Fruit fly (Drosophila melanogaster): ENCODE measurements around the gene Manf.
A peak's percentile ranks its signal among the peaks of the same experiment; 100 is the strongest.

Manf gene

dm6 chr3R:16347626-16348264 is 1.5 kb upstream of the Manf start:
- no peak for TF ChIP-seq psq (GFP tag; optimal IDR thresholded peaks at IDR 0.05)
- no peak for TF ChIP-seq Mio (GFP tag; optimal IDR thresholded peaks at IDR 0.05)
- no peak for TF ChIP-seq tai (GFP tag; optimal IDR thresholded peaks at IDR 0.05)
- TF ChIP-seq CG32264 (GFP tag; optimal IDR thresholded peaks at IDR 0.05) = no peak
- TF ChIP-seq Hnf4 (GFP tag; optimal IDR thresholded peaks at IDR 0.05) = no peak
- TF ChIP-seq brk (GFP tag; optimal IDR thresholded peaks at IDR 0.05) = no peak
- no peak for TF ChIP-seq dl (GFP tag; optimal IDR thresholded peaks at IDR 0.05; ENCODE audit: insufficient read depth in 1 of 2, partially characterized antibody in 2 of 2)
- no peak for TF ChIP-seq Sp1 (GFP tag; optimal IDR thresholded peaks at IDR 0.05)
- TF ChIP-seq lola (GFP tag; optimal IDR thresholded peaks at IDR 0.05) = no peak
- TF ChIP-seq ey (GFP tag; optimal IDR thresholded peaks at IDR 0.05) = no peak
- TF ChIP-seq OdsH (GFP tag; optimal IDR thresholded peaks at IDR 0.05) = no peak

dm6 chr3R:16348289-16348688 is 915 bp upstream of the Manf start:
- TF ChIP-seq Hnf4 (GFP tag; optimal IDR thresholded peaks at IDR 0.05) (no peak), N (GFP tag; optimal IDR thresholded peaks at IDR 0.05) (no peak), Abd-B (GFP tag; optimal IDR thresholded peaks at IDR 0.05) (no peak), HLH106 (tag; optimal IDR thresholded peaks at IDR 0.05) (no peak), Vsx2 (GFP tag; optimal IDR thresholded peaks at IDR 0.05; ENCODE audit: partially characterized antibody) (no peak), Hr83 (GFP tag; optimal IDR thresholded peaks at IDR 0.05; ENCODE audit: poor library complexity, severe bottlenecking) (no peak), Hr78 (GFP tag; optimal IDR thresholded peaks at IDR 0.05) (no peak), h (GFP tag; optimal IDR thresholded peaks at IDR 0.05) (no peak)

- TF ChIP-seq Dfd (GFP tag; optimal IDR thresholded peaks at IDR 0.05) (no peak), tai (GFP tag; optimal IDR thresholded peaks at IDR 0.05) (no peak), Hr78 (GFP tag; optimal IDR thresholded peaks at IDR 0.05) (no peak), Sp1 (GFP tag; optimal IDR thresholded peaks at IDR 0.05) (no peak), h (GFP tag; optimal IDR thresholded peaks at IDR 0.05) (no peak), Myc (optimal IDR thresholded peaks at IDR 0.05) (no peak), OdsH (GFP tag; optimal IDR thresholded peaks at IDR 0.05) (no peak), usp (GFP tag; optimal IDR thresholded peaks at IDR 0.05) (no peak), woc (GFP tag; optimal IDR thresholded peaks at IDR 0.05) (no peak), N (GFP tag; optimal IDR thresholded peaks at IDR 0.05) (no peak), lola (GFP tag; optimal IDR thresholded peaks at IDR 0.05) (no peak), brk (GFP tag; optimal IDR thresholded peaks at IDR 0.05) (no peak), Rel (GFP tag; optimal IDR thresholded peaks at IDR 0.05) (no peak), Rel (tag; optimal IDR thresholded peaks at IDR 0.05) (no peak), br (GFP tag; optimal IDR thresholded peaks at IDR 0.05) (no peak)
Observed at dm6 chr3R:16350400-16350799, 1.2 kb downstream of the Manf start.

- TF ChIP-seq fru (GFP tag; optimal IDR thresholded peaks at IDR 0.05) (no peak), Myc (optimal IDR thresholded peaks at IDR 0.05) (peak; percentile 21)
Observed at dm6 chr3R:16351044-16351443, 1.8 kb downstream of the Manf start.

dm6 chr3R:16352039-16352438 is 2.8 kb downstream of the Manf start:
- TF ChIP-seq rgr (GFP tag; optimal IDR thresholded peaks at IDR 0.05) (no peak), jim (GFP tag; optimal IDR thresholded peaks at IDR 0.05) (no peak), dl (GFP tag; optimal IDR thresholded peaks at IDR 0.05; ENCODE audit: insufficient read depth in 1 of 2, partially characterized antibody in 2 of 2) (no peak), fru (GFP tag; optimal IDR thresholded peaks at IDR 0.05) (no peak), psq (GFP tag; optimal IDR thresholded peaks at IDR 0.05) (no peak), sv (GFP tag; optimal IDR thresholded peaks at IDR 0.05) (no peak)

- TF ChIP-seq sv (GFP tag; optimal IDR thresholded peaks at IDR 0.05) = no peak
- TF ChIP-seq dsf (GFP tag; optimal IDR thresholded peaks at IDR 0.05; ENCODE audit: borderline replicate concordance) = no peak
- no peak for TF ChIP-seq rgr (GFP tag; optimal IDR thresholded peaks at IDR 0.05)
- TF ChIP-seq Jra (GFP tag; optimal IDR thresholded peaks at IDR 0.05) = no peak
- TF ChIP-seq Dif (GFP tag; optimal IDR thresholded peaks at IDR 0.05; ENCODE audit: partially characterized antibody) = no peak
- no peak for TF ChIP-seq Dfd (GFP tag; optimal IDR thresholded peaks at IDR 0.05)
- no peak for TF ChIP-seq dl (GFP tag; optimal IDR thresholded peaks at IDR 0.05; ENCODE audit: insufficient read depth in 1 of 2, partially characterized antibody in 2 of 2)
- TF ChIP-seq CG9705 (GFP tag; optimal IDR thresholded peaks at IDR 0.05) = no peak
- no peak for TF ChIP-seq foxo (GFP tag; optimal IDR thresholded peaks at IDR 0.05)
- TF ChIP-seq CrebA (GFP tag; optimal IDR thresholded peaks at IDR 0.05; ENCODE audit: borderline replicate concordance) = no peak
- no peak for TF ChIP-seq HLH106 (tag; optimal IDR thresholded peaks at IDR 0.05)
- TF ChIP-seq CG32264 (GFP tag; optimal IDR thresholded peaks at IDR 0.05) = no peak
- no peak for TF ChIP-seq psq (GFP tag; optimal IDR thresholded peaks at IDR 0.05)
- TF ChIP-seq Rel (GFP tag; optimal IDR thresholded peaks at IDR 0.05) = no peak
- TF ChIP-seq Rel (tag; optimal IDR thresholded peaks at IDR 0.05) = no peak
- TF ChIP-seq h (GFP tag; optimal IDR thresholded peaks at IDR 0.05) = no peak
Observed at dm6 chr3R:16353195-16353594, 4.0 kb downstream of the Manf start.

Measured in whole organism, wandering third instar larva.